Fruit fly (Drosophila melanogaster): ENCODE results near the gene PIG-P.

Gene PIG-P

dm6 chr3R:26075252-26075651 is 17.2 kb upstream of the PIG-P start (continued):
- TF ChIP-seq Eip75B (GFP tag; optimal IDR thresholded peaks at IDR 0.05) = peak; percentile 26
- TF ChIP-seq vri (GFP tag; optimal IDR thresholded peaks at IDR 0.05) = no peak
- peak; percentile 25 for TF ChIP-seq esn (GFP tag; optimal IDR thresholded peaks at IDR 0.05)
- no peak for TF ChIP-seq CG16779 (tag; optimal IDR thresholded peaks at IDR 0.05)
- peak; percentile 39 for TF ChIP-seq achi (GFP tag; optimal IDR thresholded peaks at IDR 0.05)
- TF ChIP-seq CG6854 (GFP tag; optimal IDR thresholded peaks at IDR 0.05) = no peak
- no peak for TF ChIP-seq Hr39 (GFP tag; optimal IDR thresholded peaks at IDR 0.05)
- no peak for TF ChIP-seq fd59A (GFP tag; optimal IDR thresholded peaks at IDR 0.05)
- peak; percentile 41 for TF ChIP-seq CG3032 (tag; optimal IDR thresholded peaks at IDR 0.05)
- peak; percentile 81 for TF ChIP-seq Eip78C (GFP tag)
- TF ChIP-seq CG9139 (GFP tag; optimal IDR thresholded peaks at IDR 0.05) = no peak
- TF ChIP-seq fd85E (GFP tag; optimal IDR thresholded peaks at IDR 0.05) = no peak
- peak; percentile 33 for TF ChIP-seq CG32006 (GFP tag; optimal IDR thresholded peaks at IDR 0.05)
- no peak for TF ChIP-seq Lpt (GFP tag; optimal IDR thresholded peaks at IDR 0.05)
- peak; percentile 29 for TF ChIP-seq CG3919 (GFP tag; optimal IDR thresholded peaks at IDR 0.05)
- TF ChIP-seq cyc (GFP tag; optimal IDR thresholded peaks at IDR 0.05) = no peak
- no peak for TF ChIP-seq Sox102F (GFP tag; optimal IDR thresholded peaks at IDR 0.05)
- TF ChIP-seq CG6163 (GFP tag; IDR thresholded peaks at IDR 0.05) = no peak
- no peak for TF ChIP-seq Smox (GFP tag; optimal IDR thresholded peaks at IDR 0.05)
- TF ChIP-seq Sox15 (GFP tag; optimal IDR thresholded peaks at IDR 0.05) = no peak
- TF ChIP-seq Sox14 (GFP tag; optimal IDR thresholded peaks at IDR 0.05) = peak; percentile 23
- no peak for TF ChIP-seq dac (GFP tag; optimal IDR thresholded peaks at IDR 0.05)

dm6 chr3R:26072477-26072876 is 14.5 kb upstream of the PIG-P start:
- peak; percentile 81 for TF ChIP-seq esn (GFP tag; optimal IDR thresholded peaks at IDR 0.05)
- peak; percentile 64 for TF ChIP-seq dsx (GFP tag; optimal IDR thresholded peaks at IDR 0.05; ENCODE audit: poor library complexity, severe bottlenecking)
- TF ChIP-seq CG8632 (GFP tag; optimal IDR thresholded peaks at IDR 0.05) = peak; percentile 76
- TF ChIP-seq CG3919 (GFP tag; optimal IDR thresholded peaks at IDR 0.05) = peak; percentile 85
- no peak for TF ChIP-seq Eip93F (GFP tag; optimal IDR thresholded peaks at IDR 0.05)
- TF ChIP-seq CG9139 (GFP tag; optimal IDR thresholded peaks at IDR 0.05) = peak; percentile 56
- TF ChIP-seq CG6854 (GFP tag; optimal IDR thresholded peaks at IDR 0.05) = peak; percentile 13
- peak; percentile 65 for TF ChIP-seq CG11762 (GFP tag; optimal IDR thresholded peaks at IDR 0.05; ENCODE audit: insufficient read depth)
- peak; percentile 85 for TF ChIP-seq CG32006 (GFP tag; optimal IDR thresholded peaks at IDR 0.05)
- peak; percentile 78 for TF ChIP-seq lz (GFP tag; optimal IDR thresholded peaks at IDR 0.05)
- peak; percentile 20 to 72 for TF ChIP-seq salr (GFP tag; optimal IDR thresholded peaks at IDR 0.05)
- TF ChIP-seq CG10669 (GFP tag; optimal IDR thresholded peaks at IDR 0.05) = peak; percentile 75
- peak; percentile 59 for TF ChIP-seq vri (GFP tag; optimal IDR thresholded peaks at IDR 0.05)
- peak; percentile 80 for TF ChIP-seq Met (GFP tag; optimal IDR thresholded peaks at IDR 0.05)
- TF ChIP-seq Blimp-1 (GFP tag; optimal IDR thresholded peaks at IDR 0.05) = peak; percentile 31
- TF ChIP-seq Gug (GFP tag; IDR thresholded peaks at IDR 0.05) = peak; percentile 76
- peak; percentile 76 for TF ChIP-seq cyc (GFP tag; optimal IDR thresholded peaks at IDR 0.05)
- peak; percentile 73 for TF ChIP-seq Smox (GFP tag; optimal IDR thresholded peaks at IDR 0.05)
- peak; percentile 88 for TF ChIP-seq CG15336 (GFP tag; IDR thresholded peaks at IDR 0.05)
- peak; percentile 84 for TF ChIP-seq Lpt (GFP tag; optimal IDR thresholded peaks at IDR 0.05)
- peak; percentile 77 for TF ChIP-seq Ets96B (tag; optimal IDR thresholded peaks at IDR 0.05)
- peak; percentile 70 for TF ChIP-seq dac (GFP tag; optimal IDR thresholded peaks at IDR 0.05)
- peak; percentile 81 for TF ChIP-seq Eip75B (GFP tag; optimal IDR thresholded peaks at IDR 0.05)
- TF ChIP-seq svp (GFP tag) = peak; percentile 89
- TF ChIP-seq eg (GFP tag; IDR thresholded peaks at IDR 0.05) = peak; percentile 90
- TF ChIP-seq CG31627 (GFP tag; optimal IDR thresholded peaks at IDR 0.05) = peak; percentile 66
- TF ChIP-seq CG8319 (GFP tag; optimal IDR thresholded peaks at IDR 0.05) = peak; percentile 63
- peak; percentile 82 for TF ChIP-seq topi (GFP tag; optimal IDR thresholded peaks at IDR 0.05)
- TF ChIP-seq CG3032 (tag; optimal IDR thresholded peaks at IDR 0.05) = peak; percentile 76
- TF ChIP-seq CG11902 (GFP tag; optimal IDR thresholded peaks at IDR 0.05) = peak; percentile 63
- peak; percentile 70 for TF ChIP-seq net (GFP tag; optimal IDR thresholded peaks at IDR 0.05)
- TF ChIP-seq Hr4 (GFP tag; optimal IDR thresholded peaks at IDR 0.05) = peak; percentile 78
- TF ChIP-seq CG4318 (GFP tag; optimal IDR thresholded peaks at IDR 0.05) = peak; percentile 59
- peak; percentile 66 for TF ChIP-seq CG7368 (GFP tag; optimal IDR thresholded peaks at IDR 0.05)
- peak; percentile 69 for TF ChIP-seq CG6808 (GFP tag; optimal IDR thresholded peaks at IDR 0.05)
- TF ChIP-seq CG6276 (GFP tag; optimal IDR thresholded peaks at IDR 0.05) = peak; percentile 70
- TF ChIP-seq CG6792 (GFP tag; optimal IDR thresholded peaks at IDR 0.05) = peak; percentile 86
- peak; percentile 74 for TF ChIP-seq CG1621 (tag; optimal IDR thresholded peaks at IDR 0.05)
- TF ChIP-seq Eip78C (GFP tag) = peak; percentile 94
- peak; percentile 70 for TF ChIP-seq CG34406 (GFP tag; optimal IDR thresholded peaks at IDR 0.05)
